Fruit fly (Drosophila melanogaster): ENCODE results near the gene Acsx2.

- no peak for TF ChIP-seq CG10348 (GFP tag; IDR thresholded peaks at IDR 0.05)
- TF ChIP-seq Ets98B (GFP tag; IDR thresholded peaks at IDR 0.05), result no peak
- no peak for TF ChIP-seq CG8159 (tag; optimal IDR thresholded peaks at IDR 0.05)
These were observed 45.9 kb downstream of the Acsx2 start for dm6 chr3R:19824480-19824879.
